Fruit fly (Drosophila melanogaster): ENCODE results near the gene CG9316.

- TF ChIP-seq psq (optimal IDR thresholded peaks at IDR 0.05) (no peak), Dll (optimal IDR thresholded peaks at IDR 0.05) (no peak), EcR (GFP tag; optimal IDR thresholded peaks at IDR 0.05) (no peak), CG8478 (optimal IDR thresholded peaks at IDR 0.05) (no peak)
Measured at dm6 chr2L:20764663-20765062, 38.3 kb upstream of the CG9316 start.

Measured in whole organism.